Worm (Caenorhabditis elegans) whole organism, midembryonic: ENCODE results near the gene tceb-3.

Source experiments
- T22C8.4 ChIP-seq: fragments of 200-800 bp; sonication (Bioruptor generic); IDR thresholded peaks from 2 replicates; pipeline ENCODE4 v1.3.6; 2022; ENCODE audit warnings: missing genetic modification characterization, missing compliant biosample characterization
- cog-1 ChIP-seq: sonication (generic microtip); optimal IDR thresholded peaks from 2 replicates; lab custom pipeline; 2016; ENCODE audit warnings: missing genetic modification characterization, missing compliant biosample characterization
- flt-1 ChIP-seq: fragments of 200-800 bp; sonication (Bioruptor generic); IDR thresholded peaks from 2 replicates; pipeline ENCODE4 v1.3.6; 2022; ENCODE audit warnings: missing genetic modification characterization, missing compliant biosample characterization
- klf-2 ChIP-seq: fragments of 200-800 bp; sonication (Bioruptor generic); conservative IDR thresholded peaks from 2 replicates; pipeline ENCODE4 v1.3.6; 2022; ENCODE audit warnings: missing genetic modification reagents, missing genetic modification characterization, missing compliant biosample characterization
- med-1 ChIP-seq: sonication (generic microtip); optimal IDR thresholded peaks from 2 replicates; lab custom pipeline; 2017; ENCODE audit warnings: missing genetic modification characterization, mild to moderate bottlenecking, missing compliant biosample characterization, antibody characterized with exemption, missing genetic modification reagents; ENCODE audit not compliant: insufficient read depth
- ref-1 ChIP-seq: fragments of 200-800 bp; sonication (Bioruptor generic); conservative IDR thresholded peaks from 2 replicates; pipeline ENCODE4 v1.3.6; 2022; ENCODE audit warnings: missing genetic modification reagents, missing genetic modification characterization, missing compliant biosample characterization
- tab-1 ChIP-seq: fragments of 200-800 bp; sonication (Bioruptor generic); IDR thresholded peaks from 2 replicates; pipeline ENCODE4 v1.3.6; 2022; ENCODE audit warnings: missing genetic modification characterization, missing compliant biosample characterization
- ztf-23 ChIP-seq: fragments of 200-800 bp; sonication (Bioruptor generic); IDR thresholded peaks from 2 replicates; pipeline ENCODE4 v1.3.6; 2022; ENCODE audit warnings: missing genetic modification reagents, missing genetic modification characterization, missing compliant biosample characterization
- ztf-29 ChIP-seq: fragments of 200-800 bp; sonication (Bioruptor generic); IDR thresholded peaks from 2 replicates; pipeline ENCODE4 v1.3.6; 2022; ENCODE audit warnings: missing genetic modification reagents, missing genetic modification characterization, missing compliant biosample characterization

tceb-3 gene

ce11 chrII:10971677-10972076 lies 24.5 kb upstream of the tceb-3 start:
- no peak for TF ChIP-seq klf-2

ce11 chrII:10970625-10971024 lies 23.4 kb upstream of the tceb-3 start:
- TF ChIP-seq cog-1 (tag; lab: Kevin White, UChicago), result no peak
- TF ChIP-seq klf-2, result no peak
- TF ChIP-seq tab-1, result no peak
- TF ChIP-seq ref-1 (GFP tag; lab: Robert Waterston, UW), result no peak
- TF ChIP-seq flt-1 (GFP tag; lab: Robert Waterston, UW), result no peak
- no peak for TF ChIP-seq ztf-23 (GFP tag; lab: Robert Waterston, UW)
- TF ChIP-seq med-1, result no peak
- no peak for TF ChIP-seq T22C8.4 (GFP tag; lab: Robert Waterston, UW)
- no peak for TF ChIP-seq ztf-29

- TF ChIP-seq ref-1 (GFP tag; lab: Robert Waterston, UW), result no peak
Observed at ce11 chrII:10964748-10965147, 17.5 kb upstream of the tceb-3 start.

ce11 chrII:10959676-10960075 lies 12.5 kb upstream of the tceb-3 start:
- TF ChIP-seq T22C8.4 (GFP tag; lab: Robert Waterston, UW) (no peak), ztf-23 (GFP tag; lab: Robert Waterston, UW) (no peak), ref-1 (GFP tag; lab: Robert Waterston, UW) (no peak), ztf-29 (no peak), tab-1 (no peak), klf-2 (no peak), cog-1 (tag; lab: Kevin White, UChicago) (no peak), flt-1 (GFP tag; lab: Robert Waterston, UW) (no peak), med-1 (no peak)

ce11 chrII:10959138-10959537 lies 11.9 kb upstream of the tceb-3 start:
- no peak for TF ChIP-seq ztf-23 (GFP tag; lab: Robert Waterston, UW)
- TF ChIP-seq med-1, result no peak
- no peak for TF ChIP-seq cog-1 (tag; lab: Kevin White, UChicago)
- TF ChIP-seq T22C8.4 (GFP tag; lab: Robert Waterston, UW), result no peak
- TF ChIP-seq klf-2, result no peak
- no peak for TF ChIP-seq ref-1 (GFP tag; lab: Robert Waterston, UW)
- no peak for TF ChIP-seq ztf-29
- no peak for TF ChIP-seq flt-1 (GFP tag; lab: Robert Waterston, UW)
- TF ChIP-seq tab-1, result no peak

- TF ChIP-seq tab-1 (no peak), med-1 (no peak)
Observed at ce11 chrII:10956793-10957192, 9.6 kb upstream of the tceb-3 start, which contains the start of gene R03D7.8. TSS of gene R03D7.8 (minus strand) at chrII:10956893.

- no peak for TF ChIP-seq ztf-23 (GFP tag; lab: Robert Waterston, UW)
- no peak for TF ChIP-seq tab-1
- no peak for TF ChIP-seq T22C8.4 (GFP tag; lab: Robert Waterston, UW)
- no peak for TF ChIP-seq cog-1 (tag; lab: Kevin White, UChicago)
- no peak for TF ChIP-seq ztf-29
- no peak for TF ChIP-seq ref-1 (GFP tag; lab: Robert Waterston, UW)
- TF ChIP-seq med-1, result no peak
- no peak for TF ChIP-seq flt-1 (GFP tag; lab: Robert Waterston, UW)
- no peak for TF ChIP-seq klf-2
Observed at ce11 chrII:10955114-10955513, 7.9 kb upstream of the tceb-3 start.

- no peak for TF ChIP-seq klf-2
- no peak for TF ChIP-seq tab-1
- no peak for TF ChIP-seq ref-1 (GFP tag; lab: Robert Waterston, UW)
- TF ChIP-seq med-1, result no peak
- no peak for TF ChIP-seq ztf-23 (GFP tag; lab: Robert Waterston, UW)
- TF ChIP-seq ztf-29, result no peak
- TF ChIP-seq cog-1 (tag; lab: Kevin White, UChicago), result no peak
- no peak for TF ChIP-seq flt-1 (GFP tag; lab: Robert Waterston, UW)
- no peak for TF ChIP-seq T22C8.4 (GFP tag; lab: Robert Waterston, UW)
Observed at ce11 chrII:10953065-10953464, 5.8 kb upstream of the tceb-3 start, which contains the start of gene nos-1. TSS of gene nos-1 (minus strand) at chrII:10953165.

- TF ChIP-seq ref-1 (GFP tag; lab: Robert Waterston, UW), result no peak
- no peak for TF ChIP-seq cog-1 (tag; lab: Kevin White, UChicago)
- no peak for TF ChIP-seq T22C8.4 (GFP tag; lab: Robert Waterston, UW)
- TF ChIP-seq med-1, result no peak
- no peak for TF ChIP-seq klf-2
- TF ChIP-seq ztf-23 (GFP tag; lab: Robert Waterston, UW), result no peak
Observed at ce11 chrII:10950107-10950679, 3.0 kb upstream of the tceb-3 start, which contains the start of gene gst-5. TSS of gene gst-5 (plus strand) at chrII:10950352.

ce11 chrII:10949383-10949782 lies 2.2 kb upstream of the tceb-3 start:
- TF ChIP-seq cog-1 (tag; lab: Kevin White, UChicago) (no peak), ztf-23 (GFP tag; lab: Robert Waterston, UW) (no peak), flt-1 (GFP tag; lab: Robert Waterston, UW) (no peak), klf-2 (no peak), ref-1 (GFP tag; lab: Robert Waterston, UW) (no peak)

- no peak for TF ChIP-seq tab-1
- TF ChIP-seq med-1, result no peak
- TF ChIP-seq cog-1 (tag; lab: Kevin White, UChicago), result no peak
- no peak for TF ChIP-seq flt-1 (GFP tag; lab: Robert Waterston, UW)
- no peak for TF ChIP-seq ref-1 (GFP tag; lab: Robert Waterston, UW)
- TF ChIP-seq T22C8.4 (GFP tag; lab: Robert Waterston, UW), result no peak
- no peak for TF ChIP-seq klf-2
- no peak for TF ChIP-seq ztf-23 (GFP tag; lab: Robert Waterston, UW)
- TF ChIP-seq ztf-29, result no peak
Observed at ce11 chrII:10948236-10949025, 1.2 kb upstream of the tceb-3 start.
